Worm (Caenorhabditis elegans) whole organism, L3 larva: ENCODE results near the gene bcs-1.

ENCODE experiments used
- R02D3.7 ChIP-seq: fragments of 150-350 bp; optimal IDR thresholded peaks from 2 replicates; lab custom pipeline; 2014; ENCODE audit warnings: missing biosample characterization, missing genetic modification characterization
- ZK546.5 ChIP-seq: sonication (generic microtip); optimal IDR thresholded peaks from 2 replicates; lab custom pipeline; 2017; ENCODE audit warnings: missing biosample characterization, missing genetic modification characterization
- aly-2 ChIP-seq: fragments of 150-350 bp; optimal IDR thresholded peaks from 2 replicates; lab custom pipeline; 2014; ENCODE audit warnings: missing biosample characterization, missing genetic modification characterization
- ama-1 ChIP-seq: fragments of 150-350 bp; optimal IDR thresholded peaks from 2 replicates; lab custom pipeline; 2018
- ceh-28 ChIP-seq: fragments of 150-350 bp; optimal IDR thresholded peaks from 2 replicates; lab custom pipeline; 2014; ENCODE audit warnings: missing biosample characterization, missing genetic modification reagents, missing genetic modification characterization
- ceh-82 ChIP-seq: fragments of 150-350 bp; optimal IDR thresholded peaks from 2 replicates; lab custom pipeline; 2014; ENCODE audit warnings: missing biosample characterization, missing genetic modification characterization
- ceh-9 ChIP-seq: sonication (generic microtip); optimal IDR thresholded peaks from 2 replicates; lab custom pipeline; 2018; ENCODE audit warnings: missing biosample characterization, missing genetic modification characterization
- daf-12 ChIP-seq: fragments of 150-350 bp; optimal IDR thresholded peaks from 2 replicates; lab custom pipeline; 2014; ENCODE audit warnings: missing biosample characterization, missing genetic modification reagents, missing genetic modification characterization
- egl-27 ChIP-seq: sonication (generic microtip); optimal IDR thresholded peaks from 4 replicates; lab custom pipeline; 2017; ENCODE audit warnings: missing biosample characterization, missing genetic modification reagents, missing genetic modification characterization
- egl-5 ChIP-seq: fragments of 150-350 bp; optimal IDR thresholded peaks from 2 replicates; lab custom pipeline; 2017; ENCODE audit warnings: missing biosample characterization, missing genetic modification reagents, missing genetic modification characterization, inconsistent platforms
- elt-2 ChIP-seq: sonication (generic microtip); optimal IDR thresholded peaks from 2 replicates; lab custom pipeline; 2016; ENCODE audit warnings: missing genetic modification reagents, mild to moderate bottlenecking, missing genetic modification characterization, missing compliant biosample characterization
- elt-3 ChIP-seq, 3 experiments: fragments of 150-350 bp in 1 of 3; sonication (generic microtip) in 2 of 3; optimal IDR thresholded peaks; 2 replicates in 2 of 3; 4 replicates in 1 of 3; lab custom pipeline; 2014 to 2017; ENCODE audit warnings: missing biosample characterization in 3 of 3, missing genetic modification characterization in 3 of 3
- eor-1 ChIP-seq, 2 experiments: fragments of 150-350 bp; optimal IDR thresholded peaks; 2 replicates each; lab custom pipeline; 2014 to 2018; ENCODE audit warnings: missing biosample characterization in 2 of 2, missing genetic modification characterization in 2 of 2
- fkh-10 ChIP-seq: sonication (generic microtip); optimal IDR thresholded peaks from 2 replicates; lab custom pipeline; 2017; ENCODE audit warnings: missing biosample characterization, missing genetic modification reagents, missing genetic modification characterization
- fkh-2 ChIP-seq: fragments of 150-350 bp; optimal IDR thresholded peaks from 2 replicates; lab custom pipeline; 2014; ENCODE audit warnings: missing biosample characterization, missing genetic modification reagents, missing genetic modification characterization
- fos-1 ChIP-seq: fragments of 150-350 bp; optimal IDR thresholded peaks from 2 replicates; lab custom pipeline; 2014; ENCODE audit warnings: missing biosample characterization, missing genetic modification characterization
- hmg-11 ChIP-seq: sonication (generic microtip); optimal IDR thresholded peaks from 2 replicates; lab custom pipeline; 2016; ENCODE audit warnings: missing genetic modification characterization, missing compliant biosample characterization
- jun-1 ChIP-seq: fragments of 150-350 bp; optimal IDR thresholded peaks from 2 replicates; lab custom pipeline; 2014; ENCODE audit warnings: missing biosample characterization, missing genetic modification reagents, missing genetic modification characterization
- lin-15B ChIP-seq: fragments of 150-350 bp; optimal IDR thresholded peaks from 2 replicates; lab custom pipeline; 2014; ENCODE audit warnings: missing biosample characterization, missing genetic modification characterization
- lin-39 ChIP-seq: fragments of 150-350 bp; optimal IDR thresholded peaks from 2 replicates; lab custom pipeline; 2018; ENCODE audit warnings: missing biosample characterization, missing genetic modification reagents, missing genetic modification characterization
- lsy-12 ChIP-seq: sonication (generic microtip); optimal IDR thresholded peaks from 2 replicates; lab custom pipeline; 2016; ENCODE audit warnings: mild to moderate bottlenecking, missing genetic modification characterization, missing compliant biosample characterization
- mml-1 ChIP-seq: fragments of 150-350 bp; sonication (generic microtip); optimal IDR thresholded peaks from 3 replicates; lab custom pipeline; 2014; ENCODE audit warnings: missing biosample characterization, missing genetic modification characterization
- nfya-1 ChIP-seq: sonication (generic microtip); optimal IDR thresholded peaks from 2 replicates; lab custom pipeline; 2017; ENCODE audit warnings: missing genetic modification characterization, mild to moderate bottlenecking, missing compliant biosample characterization, antibody characterized with exemption, moderate library complexity; ENCODE audit not compliant: insufficient read depth
- nhr-11 ChIP-seq: fragments of 150-350 bp; optimal IDR thresholded peaks from 2 replicates; lab custom pipeline; 2014; ENCODE audit warnings: missing biosample characterization, missing genetic modification characterization
- nhr-12 ChIP-seq: fragments of 150-350 bp; optimal IDR thresholded peaks from 2 replicates; lab custom pipeline; 2014; ENCODE audit warnings: missing biosample characterization, missing genetic modification characterization
- nhr-23 ChIP-seq: fragments of 150-350 bp; optimal IDR thresholded peaks from 2 replicates; lab custom pipeline; 2014; ENCODE audit warnings: missing biosample characterization, missing genetic modification reagents, missing genetic modification characterization
- nhr-237 ChIP-seq: fragments of 150-350 bp; optimal IDR thresholded peaks from 2 replicates; lab custom pipeline; 2014; ENCODE audit warnings: missing biosample characterization, missing genetic modification characterization
- nhr-25 ChIP-seq: sonication (generic microtip); optimal IDR thresholded peaks from 2 replicates; lab custom pipeline; 2017; ENCODE audit warnings: missing biosample characterization, missing genetic modification characterization
- nhr-43 ChIP-seq: sonication (generic microtip); optimal IDR thresholded peaks from 2 replicates; lab custom pipeline; 2016; ENCODE audit warnings: mild to moderate bottlenecking, missing genetic modification characterization, missing compliant biosample characterization; ENCODE audit not compliant: poor library complexity, severe bottlenecking
- nhr-67 ChIP-seq: fragments of 150-350 bp; optimal IDR thresholded peaks from 2 replicates; lab custom pipeline; 2014; ENCODE audit warnings: missing biosample characterization, missing genetic modification characterization
- pha-4 ChIP-seq: fragments of 150-350 bp; optimal IDR thresholded peaks from 2 replicates; lab custom pipeline; 2014; ENCODE audit warnings: missing biosample characterization, missing genetic modification reagents, missing genetic modification characterization
- pqm-1 ChIP-seq: fragments of 150-350 bp; optimal IDR thresholded peaks from 2 replicates; lab custom pipeline; 2017; ENCODE audit warnings: missing biosample characterization, missing genetic modification characterization, inconsistent platforms
- sea-2 ChIP-seq: fragments of 150-350 bp; sonication (generic microtip); optimal IDR thresholded peaks from 4 replicates; lab custom pipeline; 2014; ENCODE audit warnings: missing biosample characterization, missing genetic modification reagents, missing genetic modification characterization
- skn-1 ChIP-seq: fragments of 150-350 bp; optimal IDR thresholded peaks from 2 replicates; lab custom pipeline; 2014; ENCODE audit warnings: missing biosample characterization, missing genetic modification characterization
- snpc-4 ChIP-seq: fragments of 150-350 bp; optimal IDR thresholded peaks from 2 replicates; lab custom pipeline; 2014; ENCODE audit warnings: missing biosample characterization, missing genetic modification characterization
- tbx-2 ChIP-seq: sonication (generic microtip); optimal IDR thresholded peaks from 2 replicates; lab custom pipeline; 2016; ENCODE audit warnings: mild to moderate bottlenecking, missing genetic modification characterization, missing compliant biosample characterization
- unc-39 ChIP-seq: sonication (generic microtip); optimal IDR thresholded peaks from 4 replicates; lab custom pipeline; 2017; ENCODE audit warnings: missing biosample characterization, missing genetic modification characterization
- zag-1 ChIP-seq: fragments of 150-350 bp; optimal IDR thresholded peaks from 2 replicates; lab custom pipeline; 2014; ENCODE audit warnings: missing biosample characterization, missing genetic modification characterization
- ztf-11 ChIP-seq: fragments of 150-350 bp; optimal IDR thresholded peaks from 2 replicates; lab custom pipeline; 2014; ENCODE audit warnings: missing biosample characterization, missing genetic modification characterization
- ztf-4 ChIP-seq: fragments of 150-350 bp; optimal IDR thresholded peaks from 2 replicates; lab custom pipeline; 2014; ENCODE audit warnings: missing biosample characterization, missing genetic modification characterization

The bcs-1 gene

DNA sequence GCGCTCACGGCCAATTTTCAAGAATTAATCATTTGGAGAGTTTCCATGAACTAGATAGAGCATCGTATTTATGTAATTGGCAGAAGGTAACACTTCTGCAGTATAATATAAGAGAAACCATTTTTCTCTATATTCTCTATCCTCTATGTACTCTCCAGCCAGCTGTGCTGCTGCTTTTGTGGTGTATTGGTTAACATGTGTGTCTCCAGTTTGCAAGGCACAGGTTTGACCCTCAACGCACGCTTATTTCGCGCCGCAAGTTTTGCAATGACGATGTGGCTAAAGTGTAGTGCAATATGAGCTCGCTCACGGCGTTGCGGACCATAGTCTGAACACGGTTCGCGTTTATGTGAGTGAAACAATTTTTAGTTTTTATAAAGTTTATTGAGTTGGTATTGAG lies 23.9 kb upstream of the bcs-1 start:
- no peak for TF ChIP-seq ama-1 (lab: Kevin White, UChicago)
- TF ChIP-seq lin-39 (tag; lab: Kevin White, UChicago) = peak; percentile 54
- TF ChIP-seq ceh-82 = no peak
- TF ChIP-seq ztf-4 (tag; lab: Kevin White, UChicago) = no peak
- no peak for TF ChIP-seq ztf-11 (tag; lab: Kevin White, UChicago)
- TF ChIP-seq jun-1 (tag; lab: Kevin White, UChicago) = peak; percentile 17
- TF ChIP-seq aly-2 (tag; lab: Kevin White, UChicago) = no peak
- peak; percentile 11 for TF ChIP-seq snpc-4
- TF ChIP-seq zag-1 (tag; lab: Kevin White, UChicago) = no peak
- peak; percentile 36 for TF ChIP-seq skn-1 (tag; lab: Kevin White, UChicago)
- no peak for TF ChIP-seq mml-1 (tag; lab: Kevin White, UChicago)
- TF ChIP-seq tbx-2 (tag; lab: Kevin White, UChicago) = peak; percentile 42
- no peak for TF ChIP-seq ZK546.5 (tag; lab: Kevin White, UChicago)
- TF ChIP-seq hmg-11 (tag; lab: Kevin White, UChicago) = no peak
- peak; percentile 52 for TF ChIP-seq nfya-1 (tag; lab: Kevin White, UChicago)
- no peak for TF ChIP-seq pqm-1 (tag; lab: Kevin White, UChicago)
- peak; percentile 77 for TF ChIP-seq pha-4
- peak; percentile 22 for TF ChIP-seq egl-27
- TF ChIP-seq elt-2 (tag; lab: Kevin White, UChicago) = peak; percentile 36
- TF ChIP-seq egl-5 = no peak
- TF ChIP-seq daf-12 = no peak
- no peak for TF ChIP-seq nhr-12 (tag; lab: Kevin White, UChicago)
- no peak for TF ChIP-seq eor-1 (tag; optimal IDR thresholded peaks at IDR 0.05; lab: Kevin White, UChicago)
- TF ChIP-seq nhr-25 = peak; percentile 40
- TF ChIP-seq lsy-12 = peak; percentile 22
- TF ChIP-seq nhr-43 (tag; lab: Kevin White, UChicago) = peak; percentile 70
- TF ChIP-seq nhr-237 (tag; lab: Kevin White, UChicago) = no peak
- TF ChIP-seq ceh-28 (tag; lab: Kevin White, UChicago) = no peak

- TF ChIP-seq pha-4 (no peak), fkh-10 (GFP tag; lab: Kevin White, UChicago) (peak; percentile 47)
These were observed 19.8 kb upstream of the bcs-1 start for ce11 chrII:8551100-8551499.

DNA sequence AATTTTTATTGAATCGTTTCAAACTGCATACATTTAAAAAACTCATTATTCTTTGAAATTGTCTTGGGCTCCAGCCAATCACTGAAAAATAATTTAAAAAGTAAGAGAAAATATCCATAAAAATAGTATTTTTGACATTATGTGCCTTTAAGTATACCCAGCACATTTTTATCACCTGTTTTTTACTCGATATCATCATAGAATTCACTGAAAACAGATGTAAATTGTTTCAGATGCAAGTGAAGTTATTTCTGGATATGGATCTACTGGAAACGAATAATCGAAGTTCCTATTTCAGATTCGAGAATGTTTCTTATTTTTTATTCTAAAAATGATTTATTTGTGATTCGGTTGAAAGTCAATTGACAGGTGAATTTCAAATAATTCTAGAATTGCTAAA lies 16.3 kb upstream of the bcs-1 start:
- TF ChIP-seq fos-1 (tag; lab: Kevin White, UChicago) (no peak), skn-1 (tag; lab: Kevin White, UChicago) (no peak), unc-39 (tag; lab: Kevin White, UChicago) (no peak), fkh-2 (tag; lab: Kevin White, UChicago) (no peak), jun-1 (tag; lab: Kevin White, UChicago) (no peak), pha-4 (no peak), daf-12 (no peak), ceh-28 (tag; lab: Kevin White, UChicago) (no peak), R02D3.7 (tag; lab: Kevin White, UChicago) (no peak), sea-2 (GFP tag; lab: Kevin White, UChicago) (no peak), ZK546.5 (tag; lab: Kevin White, UChicago) (no peak), elt-3 (tag; optimal IDR thresholded peaks at IDR 0.05; lab: Kevin White, UChicago) (no peak), zag-1 (tag; lab: Kevin White, UChicago) (no peak), ceh-9 (tag; lab: Kevin White, UChicago) (no peak), nhr-237 (tag; lab: Kevin White, UChicago) (no peak), lin-15B (tag; lab: Kevin White, UChicago) (no peak), egl-5 (no peak), nhr-23 (no peak), tbx-2 (tag; lab: Kevin White, UChicago) (no peak), egl-27 (no peak)

- TF ChIP-seq lin-15B (tag; lab: Kevin White, UChicago) (no peak), nhr-67 (tag; lab: Kevin White, UChicago) (no peak), nhr-237 (tag; lab: Kevin White, UChicago) (no peak), ztf-11 (tag; lab: Kevin White, UChicago) (no peak), ZK546.5 (tag; lab: Kevin White, UChicago) (no peak), nhr-43 (tag; lab: Kevin White, UChicago) (no peak), nhr-25 (no peak), fos-1 (tag; lab: Kevin White, UChicago) (no peak), nhr-23 (no peak), daf-12 (no peak), ama-1 (lab: Kevin White, UChicago) (no peak), nhr-11 (no peak), ceh-28 (tag; lab: Kevin White, UChicago) (no peak), snpc-4 (no peak), fkh-2 (tag; lab: Kevin White, UChicago) (no peak)
These were observed 14.7 kb upstream of the bcs-1 start, which contains the start of gene glb-27 for ce11 chrII:8556166-8556565. Gene glb-27, minus strand, starts transcription at chrII:8556266.
